Fruit fly (Drosophila melanogaster) whole organism, embryonic: ENCODE results near the gene Gr33a.

Experiments
- Abd-B ChIP-seq: fragments of 200-800 bp; sonication (Bioruptor generic); optimal IDR thresholded peaks from 2 replicates; lab custom pipeline; 2018; ENCODE audit warnings: missing biosample characterization, mild to moderate bottlenecking, missing genetic modification characterization, moderate library complexity
- Blimp-1 ChIP-seq: fragments of 200-800 bp; sonication (Bioruptor generic); optimal IDR thresholded peaks from 3 replicates; lab custom pipeline; 2018; ENCODE audit warnings: missing biosample characterization, missing genetic modification characterization, mild to moderate bottlenecking, moderate library complexity, missing genetic modification reagents
- Bteb2 ChIP-seq: fragments of 200-800 bp; sonication (Bioruptor generic); optimal IDR thresholded peaks from 2 replicates; lab custom pipeline; 2016; ENCODE audit warnings: missing biosample characterization, missing genetic modification characterization
- CG11085 ChIP-seq: fragments of 200-800 bp; sonication (Bioruptor generic); IDR thresholded peaks from 2 replicates; pipeline ENCODE4 v1.3.6; 2022; ENCODE audit warnings: missing biosample characterization, missing genetic modification characterization
- CG11398 ChIP-seq: fragments of 200-800 bp; sonication (Bioruptor generic); optimal IDR thresholded peaks from 2 replicates; lab custom pipeline; 2016; ENCODE audit warnings: missing biosample characterization, missing genetic modification characterization
- CG11723 ChIP-seq: fragments of 200-800 bp; sonication (Bioruptor generic); optimal IDR thresholded peaks from 2 replicates; lab custom pipeline; 2017; ENCODE audit warnings: missing biosample characterization, mild to moderate bottlenecking, missing genetic modification characterization
- CG12219 ChIP-seq: fragments of 200-800 bp; sonication (Bioruptor generic); optimal IDR thresholded peaks from 3 replicates; lab custom pipeline; 2018; ENCODE audit warnings: missing biosample characterization, mild to moderate bottlenecking, missing genetic modification characterization
- CG12391 ChIP-seq: fragments of 200-800 bp; sonication (Bioruptor generic); optimal IDR thresholded peaks from 3 replicates; lab custom pipeline; 2018; ENCODE audit warnings: missing biosample characterization, mild to moderate bottlenecking, missing genetic modification characterization, moderate library complexity
- CG13287 ChIP-seq: fragments of 200-800 bp; sonication (Bioruptor generic); IDR thresholded peaks from 2 replicates; pipeline ENCODE4 v1.3.6; 2022; ENCODE audit warnings: missing biosample characterization, missing genetic modification characterization; ENCODE audit not compliant: partially characterized antibody
- CG13624 ChIP-seq: fragments of 200-800 bp; sonication (Bioruptor generic); optimal IDR thresholded peaks from 2 replicates; lab custom pipeline; 2016; ENCODE audit warnings: missing biosample characterization, missing genetic modification characterization
- CG13894 ChIP-seq: fragments of 200-800 bp; sonication (Bioruptor generic); optimal IDR thresholded peaks from 3 replicates; lab custom pipeline; 2018; ENCODE audit warnings: missing biosample characterization, mild to moderate bottlenecking, missing genetic modification characterization, moderate library complexity
- CG14050 ChIP-seq: fragments of 200-800 bp; sonication (Bioruptor generic); IDR thresholded peaks from 3 replicates; pipeline ENCODE4 v1.3.6; 2022; ENCODE audit warnings: missing biosample characterization, missing genetic modification characterization
- CG17359 ChIP-seq: fragments of 200-800 bp; sonication (Bioruptor generic); optimal IDR thresholded peaks from 3 replicates; lab custom pipeline; 2018; ENCODE audit warnings: missing biosample characterization, mild to moderate bottlenecking, missing genetic modification characterization, moderate library complexity
- CG1832 ChIP-seq: fragments of 200-800 bp; sonication (Bioruptor generic); optimal IDR thresholded peaks from 2 replicates; lab custom pipeline; 2017; ENCODE audit warnings: missing biosample characterization, mild to moderate bottlenecking, missing genetic modification characterization, inconsistent platforms
- CG18619 ChIP-seq: fragments of 200-800 bp; sonication (Bioruptor generic); optimal IDR thresholded peaks from 3 replicates; lab custom pipeline; 2017; ENCODE audit warnings: missing biosample characterization, mild to moderate bottlenecking, missing genetic modification characterization
- CG31388 ChIP-seq: fragments of 200-800 bp; sonication (Bioruptor generic); optimal IDR thresholded peaks from 2 replicates; lab custom pipeline; 2016; ENCODE audit warnings: missing biosample characterization, missing genetic modification characterization
- CG31441 ChIP-seq: fragments of 200-800 bp; sonication (Bioruptor generic); IDR thresholded peaks from 2 replicates; pipeline ENCODE4 v1.3.6; 2022; ENCODE audit warnings: missing biosample characterization, missing genetic modification characterization
- CG3838 ChIP-seq: fragments of 200-800 bp; sonication (Bioruptor generic); optimal IDR thresholded peaks from 3 replicates; lab custom pipeline; 2016; ENCODE audit warnings: missing biosample characterization, missing genetic modification characterization
- CG3995 ChIP-seq: fragments of 200-800 bp; sonication (Bioruptor generic); optimal IDR thresholded peaks from 3 replicates; lab custom pipeline; 2016; ENCODE audit warnings: missing biosample characterization, missing genetic modification characterization
- CG4820 ChIP-seq: fragments of 200-800 bp; sonication (Bioruptor generic); optimal IDR thresholded peaks from 3 replicates; lab custom pipeline; 2016; ENCODE audit warnings: missing biosample characterization, missing genetic modification characterization
- CG4854 ChIP-seq: fragments of 200-800 bp; sonication (Bioruptor generic); optimal IDR thresholded peaks from 2 replicates; lab custom pipeline; 2016; ENCODE audit warnings: missing biosample characterization, missing genetic modification characterization, inconsistent platforms
- CG6791 ChIP-seq: fragments of 200-800 bp; sonication (Bioruptor generic); IDR thresholded peaks from 3 replicates; pipeline ENCODE4 v1.3.6; 2022; ENCODE audit warnings: missing biosample characterization, missing genetic modification characterization; ENCODE audit not compliant: partially characterized antibody
- CTCF ChIP-seq: fragments of 200-800 bp; sonication (Bioruptor generic); optimal IDR thresholded peaks from 2 replicates; lab custom pipeline; 2017; ENCODE audit warnings: missing biosample characterization, mild to moderate bottlenecking, missing genetic modification characterization, moderate library complexity
- CrebB ChIP-seq: fragments of 200-800 bp; sonication (Bioruptor generic); optimal IDR thresholded peaks from 3 replicates; lab custom pipeline; 2018; ENCODE audit warnings: missing biosample characterization, mild to moderate bottlenecking, missing genetic modification characterization
- D19B ChIP-seq: fragments of 200-800 bp; sonication (Bioruptor generic); optimal IDR thresholded peaks from 2 replicates; lab custom pipeline; 2017; ENCODE audit warnings: missing biosample characterization, mild to moderate bottlenecking, missing genetic modification characterization
- Ets65A ChIP-seq: fragments of 200-800 bp; sonication (Bioruptor generic); peaks from one replicate; lab custom pipeline; 2016; ENCODE audit warnings: missing biosample characterization, missing genetic modification characterization
- Ets97D ChIP-seq: fragments of 200-800 bp; sonication (Bioruptor generic); optimal IDR thresholded peaks from 3 replicates; lab custom pipeline; 2016; ENCODE audit warnings: missing biosample characterization, missing genetic modification characterization
- Fer1 ChIP-seq: fragments of 200-800 bp; sonication (Bioruptor generic); optimal IDR thresholded peaks from 2 replicates; lab custom pipeline; 2017; ENCODE audit warnings: missing biosample characterization, mild to moderate bottlenecking, missing genetic modification characterization
- Gsc ChIP-seq: fragments of 200-800 bp; sonication (Bioruptor generic); IDR thresholded peaks from 2 replicates; pipeline ENCODE4 v1.3.6; 2022; ENCODE audit warnings: missing biosample characterization, missing genetic modification characterization
- HLH54F ChIP-seq: fragments of 200-800 bp; sonication (Bioruptor generic); optimal IDR thresholded peaks from 3 replicates; lab custom pipeline; 2016; ENCODE audit warnings: missing biosample characterization, missing genetic modification characterization
- Hsf ChIP-seq: fragments of 200-800 bp; sonication (Bioruptor generic); optimal IDR thresholded peaks from 3 replicates; lab custom pipeline; 2016; ENCODE audit warnings: missing biosample characterization, missing genetic modification characterization
- Nf-YA ChIP-seq: fragments of 200-800 bp; sonication (Bioruptor generic); IDR thresholded peaks from 2 replicates; pipeline ENCODE4 v1.3.6; 2022; ENCODE audit warnings: missing biosample characterization, missing genetic modification characterization
- Nf-YB ChIP-seq: fragments of 200-800 bp; sonication (Bioruptor generic); optimal IDR thresholded peaks from 3 replicates; lab custom pipeline; 2019; ENCODE audit warnings: missing biosample characterization, mild to moderate bottlenecking, missing genetic modification characterization, moderate library complexity
- Pdp1 ChIP-seq, 2 experiments: fragments of 200-800 bp; sonication (Bioruptor generic); optimal IDR thresholded peaks; 3 replicates each; lab custom pipeline; 2016; ENCODE audit warnings: missing biosample characterization in 2 of 2, missing genetic modification characterization in 2 of 2, mild to moderate bottlenecking in 1 of 2, moderate library complexity in 1 of 2
- Six4 ChIP-seq: fragments of 200-800 bp; sonication (Bioruptor generic); optimal IDR thresholded peaks from 2 replicates; lab custom pipeline; 2016; ENCODE audit warnings: missing biosample characterization, missing genetic modification characterization
- Ssrp ChIP-seq: fragments of 200-800 bp; sonication (Bioruptor generic); optimal IDR thresholded peaks from 2 replicates; lab custom pipeline; 2018; ENCODE audit warnings: missing biosample characterization, mild to moderate bottlenecking, missing genetic modification characterization, moderate library complexity
- Stat92E ChIP-seq, 3 experiments: fragments of >200 bp in 2 of 3; fragments of 200-800 bp in 1 of 3; sonication (Bioruptor generic) in 1 of 3; optimal IDR thresholded peaks; 2 replicates each; lab custom pipeline; 2017 to 2019; ENCODE audit warnings: missing biosample characterization in 3 of 3, missing genetic modification characterization in 3 of 3, mild to moderate bottlenecking in 1 of 3, moderate library complexity in 1 of 3
- YL-1 ChIP-seq: fragments of 200-800 bp; sonication (Bioruptor generic); optimal IDR thresholded peaks from 3 replicates; lab custom pipeline; 2017; ENCODE audit warnings: missing biosample characterization, mild to moderate bottlenecking, missing genetic modification characterization
- caup ChIP-seq: fragments of 200-800 bp; sonication (Bioruptor generic); optimal IDR thresholded peaks from 3 replicates; lab custom pipeline; 2017; ENCODE audit warnings: missing biosample characterization, mild to moderate bottlenecking, missing genetic modification characterization, moderate library complexity; ENCODE audit not compliant: severe bottlenecking
- dysf ChIP-seq: fragments of 200-800 bp; sonication (Bioruptor generic); IDR thresholded peaks from 3 replicates; pipeline ENCODE4 v1.3.6; 2022; ENCODE audit warnings: missing biosample characterization, missing genetic modification characterization
- gcm ChIP-seq: fragments of 200-800 bp; sonication (Bioruptor generic); optimal IDR thresholded peaks from 2 replicates; lab custom pipeline; 2019; ENCODE audit warnings: missing biosample characterization, mild to moderate bottlenecking, missing genetic modification characterization, moderate library complexity
- ken ChIP-seq: fragments of 200-800 bp; sonication (Bioruptor generic); IDR thresholded peaks from 3 replicates; pipeline ENCODE4 v1.3.6; 2022; ENCODE audit warnings: missing biosample characterization, missing genetic modification characterization
- luna ChIP-seq: fragments of 200-800 bp; sonication (Bioruptor generic); optimal IDR thresholded peaks from 2 replicates; lab custom pipeline; 2016; ENCODE audit warnings: missing biosample characterization, missing genetic modification characterization
- org-1 ChIP-seq: fragments of 200-800 bp; sonication (Bioruptor generic); optimal IDR thresholded peaks from 2 replicates; lab custom pipeline; 2017; ENCODE audit warnings: missing biosample characterization, missing genetic modification characterization
- pan ChIP-seq, 4 experiments: fragments of >200 bp in 3 of 4; fragments of 200-800 bp in 1 of 4; sonication (Bioruptor generic) in 1 of 4; optimal IDR thresholded peaks in 3 of 4; IDR thresholded peaks in 1 of 4; 2 replicates each; pipeline versions ENCODE4 v1.3.6 to Lab custom; 2017 to 2022; ENCODE audit warnings: missing biosample characterization in 2 of 4, missing genetic modification characterization in 2 of 4, mixed read lengths in 1 of 4
- pros ChIP-seq: fragments of 200-800 bp; sonication (Bioruptor generic); optimal IDR thresholded peaks from 3 replicates; lab custom pipeline; 2019; ENCODE audit warnings: missing biosample characterization, mild to moderate bottlenecking, missing genetic modification characterization, moderate library complexity
- seq ChIP-seq: fragments of 200-800 bp; sonication (Bioruptor generic); IDR thresholded peaks from 2 replicates; pipeline ENCODE4 v1.3.6; 2022; ENCODE audit warnings: missing biosample characterization, missing genetic modification characterization
- tgo ChIP-seq: fragments of 200-800 bp; sonication (Bioruptor generic); IDR thresholded peaks from 3 replicates; pipeline ENCODE4 v1.3.6; 2022; ENCODE audit warnings: missing biosample characterization, missing genetic modification characterization
- unpg ChIP-seq: fragments of 200-800 bp; sonication (Bioruptor generic); optimal IDR thresholded peaks from 3 replicates; lab custom pipeline; 2018; ENCODE audit warnings: missing biosample characterization, mild to moderate bottlenecking, missing genetic modification characterization, moderate library complexity

Gr33a gene

DNA sequence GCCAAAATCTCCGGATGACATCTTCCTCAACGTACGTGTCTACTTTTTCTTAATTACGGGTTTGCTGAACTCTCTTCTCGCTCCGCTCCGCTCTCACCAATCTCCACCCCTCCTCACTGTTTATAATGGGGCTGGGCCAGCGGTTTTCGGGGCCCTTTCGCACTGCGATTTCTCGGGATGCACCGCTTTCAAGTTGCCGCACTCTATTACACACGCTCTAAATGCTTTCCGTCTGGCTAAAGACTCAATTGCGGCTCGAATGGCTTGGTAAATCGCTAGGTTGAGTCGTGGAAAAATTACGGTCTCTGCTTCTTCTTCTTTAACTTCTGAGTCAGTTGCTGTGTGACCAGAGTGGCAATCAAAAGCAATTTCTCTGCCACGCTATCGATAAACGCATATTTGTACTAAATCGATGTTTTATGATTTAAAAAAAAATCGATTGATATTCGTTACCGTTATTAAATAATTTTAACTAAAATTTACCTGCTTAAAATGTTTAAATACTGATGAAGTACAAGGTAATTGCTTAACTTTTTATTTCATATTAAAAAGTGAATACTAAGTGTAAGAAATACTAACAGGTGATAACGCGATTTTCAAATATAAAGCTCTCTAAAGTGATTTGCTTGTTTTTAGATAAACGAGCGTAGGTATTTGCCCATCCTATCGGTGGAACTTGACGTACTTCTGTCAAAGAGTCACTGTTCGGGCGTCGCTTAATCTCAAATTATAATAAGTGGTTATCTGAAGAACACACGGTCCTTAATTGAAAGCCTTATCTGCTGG is 28.8 kb upstream of the Gr33a start, which contains the start of the genes Rab6 and Phae1 (continued):
- TF ChIP-seq caup, result no peak
- TF ChIP-seq CG11723 (GFP tag; lab: Kevin White, UChicago), result no peak
- no peak for TF ChIP-seq ken (GFP tag; lab: Robert Waterston, UW)
- no peak for TF ChIP-seq tgo
- no peak for TF ChIP-seq Bteb2
- no peak for TF ChIP-seq CG31388
- peak; percentile 13 for TF ChIP-seq Nf-YB (GFP tag; lab: Kevin White, UChicago)
- peak; percentile 84 for TF ChIP-seq CG13287
- TF ChIP-seq Six4 (GFP tag; lab: Kevin White, UChicago), result no peak
- TF ChIP-seq CG3838 (GFP tag; lab: Kevin White, UChicago), result no peak
- TF ChIP-seq CG14050 (GFP tag; lab: Robert Waterston, UW), result no peak
- TF ChIP-seq Ets65A (GFP tag; lab: Kevin White, UChicago), result no peak
- TF ChIP-seq CG13894 (tag; lab: Kevin White, UChicago), result no peak
- no peak for TF ChIP-seq Hsf
- TF ChIP-seq CG1832 (GFP tag; lab: Kevin White, UChicago), result no peak
- no peak for TF ChIP-seq HLH54F
- TF ChIP-seq CG11085 (GFP tag; lab: Robert Waterston, UW), result no peak
- no peak for TF ChIP-seq Blimp-1 (GFP tag; lab: Kevin White, UChicago)
- TF ChIP-seq Gsc (GFP tag; lab: Robert Waterston, UW), result no peak
- no peak for TF ChIP-seq D19B (GFP tag; lab: Kevin White, UChicago)
- no peak for TF ChIP-seq CG4820 (GFP tag; lab: Kevin White, UChicago)
- TF ChIP-seq dysf (GFP tag; lab: Robert Waterston, UW), result no peak
- TF ChIP-seq Fer1 (GFP tag; lab: Kevin White, UChicago), result no peak
- TF ChIP-seq CG17359, result no peak
- peak in 1 of 3 experiments; percentile 55 for TF ChIP-seq Stat92E (GFP tag; optimal IDR thresholded peaks at IDR 0.05; lab: Kevin White, UChicago)
- TF ChIP-seq org-1 (GFP tag; lab: Kevin White, UChicago), result no peak
- no peak for TF ChIP-seq pan (optimal IDR thresholded peaks at IDR 0.05; lab: Kevin White, UChicago)
- no peak for TF ChIP-seq pan (GFP tag; optimal IDR thresholded peaks at IDR 0.05 in 1 of 2, IDR thresholded peaks at IDR 0.05 in 1 of 2)
- TF ChIP-seq CG13624 (GFP tag; lab: Kevin White, UChicago), result no peak
- no peak for TF ChIP-seq CG18619 (GFP tag; lab: Kevin White, UChicago)
- TF ChIP-seq Nf-YA, result no peak
- peak; percentile 20 for TF ChIP-seq CG12391 (tag; lab: Kevin White, UChicago)
- no peak for TF ChIP-seq CG12219 (GFP tag; lab: Kevin White, UChicago)
- TF ChIP-seq Pdp1 (GFP tag; optimal IDR thresholded peaks at IDR 0.05; lab: Kevin White, UChicago), result peak in 1 of 2 experiments; percentile 27
- no peak for TF ChIP-seq unpg (GFP tag; lab: Kevin White, UChicago)
- no peak for TF ChIP-seq gcm (GFP tag; lab: Kevin White, UChicago)
- TF ChIP-seq CG11398 (GFP tag; lab: Kevin White, UChicago), result no peak
- TF ChIP-seq Ssrp, result no peak
- TF ChIP-seq CG3995, result peak; percentile 89
- TF ChIP-seq CTCF (GFP tag; lab: Kevin White, UChicago), result no peak
- TF ChIP-seq CG6791 (GFP tag; lab: Robert Waterston, UW), result peak; percentile 81
- TF ChIP-seq Ets97D (GFP tag; lab: Kevin White, UChicago), result peak; percentile 55
- TF ChIP-seq YL-1 (GFP tag; lab: Kevin White, UChicago), result peak; percentile 88
- TF ChIP-seq seq, result peak; percentile 18; the same call in 1 of the 2 replicates
- TF ChIP-seq Abd-B (GFP tag; lab: Kevin White, UChicago), result no peak
- peak; percentile 6 for TF ChIP-seq pros (GFP tag; lab: Kevin White, UChicago)
- no peak for TF ChIP-seq CrebB (tag; lab: Kevin White, UChicago)
- no peak for TF ChIP-seq luna (GFP tag; lab: Kevin White, UChicago)
- peak; percentile 19; the same call in 1 of the 2 replicates for TF ChIP-seq CG31441 (GFP tag; lab: Robert Waterston, UW)
- no peak for TF ChIP-seq CG4854 (GFP tag; lab: Kevin White, UChicago)
